Worm (Caenorhabditis elegans) whole organism, L3 larva: Measurements from ENCODE around the gene gsp-1.

Experiments
- R02D3.7 ChIP-seq: fragments of 150-350 bp; optimal IDR thresholded peaks from 2 replicates; lab custom pipeline; 2014; ENCODE audit warnings: missing biosample characterization, missing genetic modification characterization
- ZK546.5 ChIP-seq: sonication (generic microtip); optimal IDR thresholded peaks from 2 replicates; lab custom pipeline; 2017; ENCODE audit warnings: missing biosample characterization, missing genetic modification characterization
- aly-2 ChIP-seq: fragments of 150-350 bp; optimal IDR thresholded peaks from 2 replicates; lab custom pipeline; 2014; ENCODE audit warnings: missing biosample characterization, missing genetic modification characterization
- ama-1 ChIP-seq: fragments of 150-350 bp; optimal IDR thresholded peaks from 2 replicates; lab custom pipeline; 2018
- ceh-16 ChIP-seq: sonication (generic microtip); optimal IDR thresholded peaks from 2 replicates; lab custom pipeline; 2017; ENCODE audit warnings: missing biosample characterization, missing genetic modification characterization
- ceh-28 ChIP-seq: fragments of 150-350 bp; optimal IDR thresholded peaks from 2 replicates; lab custom pipeline; 2014; ENCODE audit warnings: missing biosample characterization, missing genetic modification reagents, missing genetic modification characterization
- ceh-82 ChIP-seq: fragments of 150-350 bp; optimal IDR thresholded peaks from 2 replicates; lab custom pipeline; 2014; ENCODE audit warnings: missing biosample characterization, missing genetic modification characterization
- daf-12 ChIP-seq: fragments of 150-350 bp; optimal IDR thresholded peaks from 2 replicates; lab custom pipeline; 2014; ENCODE audit warnings: missing biosample characterization, missing genetic modification reagents, missing genetic modification characterization
- egl-27 ChIP-seq: sonication (generic microtip); optimal IDR thresholded peaks from 4 replicates; lab custom pipeline; 2017; ENCODE audit warnings: missing biosample characterization, missing genetic modification reagents, missing genetic modification characterization
- egl-5 ChIP-seq: fragments of 150-350 bp; optimal IDR thresholded peaks from 2 replicates; lab custom pipeline; 2017; ENCODE audit warnings: missing biosample characterization, missing genetic modification reagents, missing genetic modification characterization, inconsistent platforms
- elt-1 ChIP-seq: fragments of 150-350 bp; optimal IDR thresholded peaks from 2 replicates; lab custom pipeline; 2014; ENCODE audit warnings: missing biosample characterization, missing genetic modification characterization
- elt-2 ChIP-seq: sonication (generic microtip); optimal IDR thresholded peaks from 2 replicates; lab custom pipeline; 2016; ENCODE audit warnings: missing genetic modification reagents, mild to moderate bottlenecking, missing genetic modification characterization, missing compliant biosample characterization
- elt-3 ChIP-seq, 3 experiments: fragments of 150-350 bp in 1 of 3; sonication (generic microtip) in 2 of 3; optimal IDR thresholded peaks; 2 replicates in 2 of 3; 4 replicates in 1 of 3; lab custom pipeline; 2014 to 2017; ENCODE audit warnings: missing biosample characterization in 3 of 3, missing genetic modification characterization in 3 of 3
- eor-1 ChIP-seq, 2 experiments: fragments of 150-350 bp; optimal IDR thresholded peaks; 2 replicates each; lab custom pipeline; 2014 to 2018; ENCODE audit warnings: missing biosample characterization in 2 of 2, missing genetic modification characterization in 2 of 2
- fkh-10 ChIP-seq: sonication (generic microtip); optimal IDR thresholded peaks from 2 replicates; lab custom pipeline; 2017; ENCODE audit warnings: missing biosample characterization, missing genetic modification reagents, missing genetic modification characterization
- fkh-2 ChIP-seq: fragments of 150-350 bp; optimal IDR thresholded peaks from 2 replicates; lab custom pipeline; 2014; ENCODE audit warnings: missing biosample characterization, missing genetic modification reagents, missing genetic modification characterization
- fos-1 ChIP-seq: fragments of 150-350 bp; optimal IDR thresholded peaks from 2 replicates; lab custom pipeline; 2014; ENCODE audit warnings: missing biosample characterization, missing genetic modification characterization
- hmg-11 ChIP-seq: sonication (generic microtip); optimal IDR thresholded peaks from 2 replicates; lab custom pipeline; 2016; ENCODE audit warnings: missing genetic modification characterization, missing compliant biosample characterization
- jun-1 ChIP-seq: fragments of 150-350 bp; optimal IDR thresholded peaks from 2 replicates; lab custom pipeline; 2014; ENCODE audit warnings: missing biosample characterization, missing genetic modification reagents, missing genetic modification characterization
- lin-15B ChIP-seq: fragments of 150-350 bp; optimal IDR thresholded peaks from 2 replicates; lab custom pipeline; 2014; ENCODE audit warnings: missing biosample characterization, missing genetic modification characterization
- lin-39 ChIP-seq: fragments of 150-350 bp; optimal IDR thresholded peaks from 2 replicates; lab custom pipeline; 2018; ENCODE audit warnings: missing biosample characterization, missing genetic modification reagents, missing genetic modification characterization
- mdl-1 ChIP-seq: fragments of 150-350 bp; optimal IDR thresholded peaks from 2 replicates; lab custom pipeline; 2014; ENCODE audit warnings: missing biosample characterization, missing genetic modification characterization
- mml-1 ChIP-seq: fragments of 150-350 bp; sonication (generic microtip); optimal IDR thresholded peaks from 3 replicates; lab custom pipeline; 2014; ENCODE audit warnings: missing biosample characterization, missing genetic modification characterization
- nfya-1 ChIP-seq: sonication (generic microtip); optimal IDR thresholded peaks from 2 replicates; lab custom pipeline; 2017; ENCODE audit warnings: missing genetic modification characterization, mild to moderate bottlenecking, missing compliant biosample characterization, antibody characterized with exemption, moderate library complexity; ENCODE audit not compliant: insufficient read depth
- nhr-11 ChIP-seq: fragments of 150-350 bp; optimal IDR thresholded peaks from 2 replicates; lab custom pipeline; 2014; ENCODE audit warnings: missing biosample characterization, missing genetic modification characterization
- nhr-12 ChIP-seq: fragments of 150-350 bp; optimal IDR thresholded peaks from 2 replicates; lab custom pipeline; 2014; ENCODE audit warnings: missing biosample characterization, missing genetic modification characterization
- nhr-23 ChIP-seq: fragments of 150-350 bp; optimal IDR thresholded peaks from 2 replicates; lab custom pipeline; 2014; ENCODE audit warnings: missing biosample characterization, missing genetic modification reagents, missing genetic modification characterization
- nhr-237 ChIP-seq: fragments of 150-350 bp; optimal IDR thresholded peaks from 2 replicates; lab custom pipeline; 2014; ENCODE audit warnings: missing biosample characterization, missing genetic modification characterization
- nhr-25 ChIP-seq: sonication (generic microtip); optimal IDR thresholded peaks from 2 replicates; lab custom pipeline; 2017; ENCODE audit warnings: missing biosample characterization, missing genetic modification characterization
- nhr-28 ChIP-seq: fragments of 150-350 bp; optimal IDR thresholded peaks from 2 replicates; lab custom pipeline; 2014; ENCODE audit warnings: missing biosample characterization, missing genetic modification characterization
- nhr-43 ChIP-seq: sonication (generic microtip); optimal IDR thresholded peaks from 2 replicates; lab custom pipeline; 2016; ENCODE audit warnings: mild to moderate bottlenecking, missing genetic modification characterization, missing compliant biosample characterization; ENCODE audit not compliant: poor library complexity, severe bottlenecking
- nhr-67 ChIP-seq: fragments of 150-350 bp; optimal IDR thresholded peaks from 2 replicates; lab custom pipeline; 2014; ENCODE audit warnings: missing biosample characterization, missing genetic modification characterization
- nhr-76 ChIP-seq: fragments of 150-350 bp; sonication (generic microtip); optimal IDR thresholded peaks from 5 replicates; lab custom pipeline; 2014; ENCODE audit warnings: missing biosample characterization, missing genetic modification characterization
- pha-4 ChIP-seq: fragments of 150-350 bp; optimal IDR thresholded peaks from 2 replicates; lab custom pipeline; 2014; ENCODE audit warnings: missing biosample characterization, missing genetic modification reagents, missing genetic modification characterization
- sea-2 ChIP-seq: fragments of 150-350 bp; sonication (generic microtip); optimal IDR thresholded peaks from 4 replicates; lab custom pipeline; 2014; ENCODE audit warnings: missing biosample characterization, missing genetic modification reagents, missing genetic modification characterization
- skn-1 ChIP-seq: fragments of 150-350 bp; optimal IDR thresholded peaks from 2 replicates; lab custom pipeline; 2014; ENCODE audit warnings: missing biosample characterization, missing genetic modification characterization
- snpc-4 ChIP-seq: fragments of 150-350 bp; optimal IDR thresholded peaks from 2 replicates; lab custom pipeline; 2014; ENCODE audit warnings: missing biosample characterization, missing genetic modification characterization
- tbx-2 ChIP-seq: sonication (generic microtip); optimal IDR thresholded peaks from 2 replicates; lab custom pipeline; 2016; ENCODE audit warnings: mild to moderate bottlenecking, missing genetic modification characterization, missing compliant biosample characterization
- unc-39 ChIP-seq: sonication (generic microtip); optimal IDR thresholded peaks from 4 replicates; lab custom pipeline; 2017; ENCODE audit warnings: missing biosample characterization, missing genetic modification characterization
- zag-1 ChIP-seq: fragments of 150-350 bp; optimal IDR thresholded peaks from 2 replicates; lab custom pipeline; 2014; ENCODE audit warnings: missing biosample characterization, missing genetic modification characterization
- ztf-11 ChIP-seq: fragments of 150-350 bp; optimal IDR thresholded peaks from 2 replicates; lab custom pipeline; 2014; ENCODE audit warnings: missing biosample characterization, missing genetic modification characterization
- ztf-4 ChIP-seq: fragments of 150-350 bp; optimal IDR thresholded peaks from 2 replicates; lab custom pipeline; 2014; ENCODE audit warnings: missing biosample characterization, missing genetic modification characterization

The gsp-1 gene

DNA sequence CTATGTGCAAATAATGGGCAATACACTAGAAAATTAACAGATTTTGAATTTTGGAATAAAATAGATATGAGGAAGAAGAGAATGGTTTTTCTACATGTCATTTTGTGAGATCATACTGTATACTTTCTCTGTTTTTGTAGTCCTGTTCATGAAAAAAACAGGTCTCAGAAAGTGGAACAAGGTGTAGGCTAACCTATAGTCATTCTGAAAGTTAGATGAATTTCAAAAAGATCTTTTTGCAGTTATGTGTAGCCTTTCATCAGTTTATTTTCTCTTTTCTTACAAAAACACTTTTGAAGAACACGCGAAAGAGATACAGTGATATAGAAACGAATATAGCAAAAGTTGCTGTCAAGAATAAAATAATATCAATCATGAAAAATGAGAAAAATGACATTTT, 28.1 kb upstream of the gsp-1 start, which contains the start of gene ugt-35:
ugt-35 (minus strand) TSS at position 101 of the 400 bp plus-strand sequence.
- no peak for TF ChIP-seq mdl-1
- TF ChIP-seq fkh-2 (tag; lab: Kevin White, UChicago) = no peak
- TF ChIP-seq pha-4 (tag; lab: Kevin White, UChicago) = no peak
- no peak for TF ChIP-seq ceh-16 (tag; lab: Kevin White, UChicago)
- no peak for TF ChIP-seq egl-5 (tag; lab: Kevin White, UChicago)
- TF ChIP-seq R02D3.7 (tag; lab: Kevin White, UChicago) = no peak
- no peak for TF ChIP-seq egl-27
- TF ChIP-seq jun-1 = no peak
- TF ChIP-seq zag-1 (tag; lab: Kevin White, UChicago) = no peak
- no peak for TF ChIP-seq lin-15B
- no peak for TF ChIP-seq tbx-2
- no peak for TF ChIP-seq nhr-237
- no peak for TF ChIP-seq hmg-11 (tag; lab: Kevin White, UChicago)
- no peak for TF ChIP-seq ztf-11
- no peak for TF ChIP-seq lin-39 (tag; lab: Kevin White, UChicago)
- TF ChIP-seq daf-12 (tag; lab: Kevin White, UChicago) = no peak
- TF ChIP-seq snpc-4 (tag; lab: Kevin White, UChicago) = no peak
- no peak for TF ChIP-seq ztf-4 (tag; lab: Kevin White, UChicago)
- no peak for TF ChIP-seq fos-1 (tag; lab: Kevin White, UChicago)
- TF ChIP-seq, all 47 proteins: peak for 0

DNA sequence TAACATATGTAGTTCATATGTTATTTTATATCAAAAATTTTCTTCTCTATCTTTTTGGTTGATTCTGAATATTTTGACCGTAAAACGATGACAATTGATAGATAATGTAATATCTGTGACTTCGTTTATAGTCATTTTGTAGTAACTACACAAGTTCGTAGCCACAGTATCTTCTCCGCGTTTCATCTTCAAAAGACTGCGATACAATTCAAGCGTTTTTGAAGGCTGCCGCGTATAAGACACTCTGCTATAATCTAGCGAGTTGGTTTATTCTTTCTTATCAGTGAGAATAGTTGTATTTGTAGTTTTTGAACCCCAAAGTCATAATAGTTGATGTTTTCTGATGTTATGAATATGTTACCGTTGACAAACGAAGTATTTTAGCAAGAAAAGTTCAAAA, 25.3 kb upstream of the gsp-1 start, which contains the start of gene ugt-34:
ugt-34 (minus strand) TSS at position 21 of the 400 bp plus-strand sequence.
- no peak for TF ChIP-seq ceh-16 (tag; lab: Kevin White, UChicago)
- peak; percentile 63 for TF ChIP-seq elt-2
- no peak for TF ChIP-seq zag-1 (tag; lab: Kevin White, UChicago)
- TF ChIP-seq fkh-10 (GFP tag; lab: Kevin White, UChicago) = no peak

ce11 chrV:10657959-10658358, 24.3 kb upstream of the gsp-1 start, which contains the start of gene tut-2:
Gene tut-2, plus strand, starts transcription at chrV:10658235.
- TF ChIP-seq nfya-1 (tag; lab: Kevin White, UChicago) (peak; percentile 35), elt-2 (no peak)

DNA sequence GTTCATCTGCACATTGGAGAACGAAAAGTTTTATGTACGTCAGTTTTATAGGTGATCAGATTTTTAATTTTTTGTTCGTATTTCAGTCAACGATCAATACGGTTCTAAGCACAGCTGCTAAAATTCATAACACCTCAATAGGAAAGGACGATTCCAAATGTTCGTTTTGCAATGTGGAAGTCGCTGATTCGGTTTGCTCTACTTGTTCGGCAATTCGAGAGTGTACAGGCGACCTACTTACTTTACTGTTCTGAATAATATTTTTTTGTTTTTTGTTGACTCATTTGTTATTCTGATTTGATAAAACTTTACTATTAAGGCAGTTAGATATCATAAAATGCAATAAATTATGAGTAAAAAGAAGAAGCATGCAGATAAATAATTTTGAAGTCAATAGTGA, 22.9 kb upstream of the gsp-1 start:
- TF ChIP-seq nhr-237 (no peak), daf-12 (tag; lab: Kevin White, UChicago) (no peak), fkh-2 (tag; lab: Kevin White, UChicago) (no peak), eor-1 (tag; optimal IDR thresholded peaks at IDR 0.05; lab: Kevin White, UChicago) (no peak), tbx-2 (no peak), nhr-11 (tag; lab: Kevin White, UChicago) (no peak), skn-1 (tag; lab: Kevin White, UChicago) (no peak), unc-39 (tag; lab: Kevin White, UChicago) (no peak), lin-39 (tag; lab: Kevin White, UChicago) (no peak), pha-4 (tag; lab: Kevin White, UChicago) (no peak), elt-2 (no peak), nhr-25 (tag; lab: Kevin White, UChicago) (no peak), ama-1 (lab: Kevin White, UChicago) (no peak), lin-15B (no peak), mdl-1 (no peak), nhr-67 (tag; lab: Kevin White, UChicago) (no peak), nhr-12 (tag; lab: Kevin White, UChicago) (no peak), hmg-11 (tag; lab: Kevin White, UChicago) (no peak)

DNA sequence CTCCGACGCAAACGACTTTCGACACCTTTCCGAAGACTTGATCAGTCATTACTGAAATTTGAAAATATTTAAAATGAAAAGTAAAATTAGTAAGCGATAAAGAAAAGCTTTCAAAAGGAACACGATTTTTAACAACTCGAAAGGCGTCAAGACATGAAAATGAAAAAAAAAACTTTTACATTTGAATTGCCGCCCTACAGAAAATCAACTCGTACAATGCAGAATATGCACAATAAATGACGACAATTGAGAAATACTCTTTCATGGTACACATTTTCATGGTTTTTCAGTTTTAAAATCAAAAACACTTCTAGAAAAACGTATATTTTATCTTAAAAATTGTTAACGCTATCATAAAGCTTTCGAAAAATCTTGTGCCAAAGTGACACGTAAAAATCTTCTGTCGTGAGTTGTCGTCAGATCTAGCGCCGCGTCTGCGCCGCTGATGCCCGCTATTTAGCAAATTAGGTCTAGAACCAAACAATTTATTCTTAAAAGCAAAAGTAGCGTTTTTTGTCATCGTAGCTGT, 20.7 kb upstream of the gsp-1 start, which contains the start of gene sqv-4:
sqv-4 (minus strand) TSS at position 51 of the 529 bp plus-strand sequence.
- TF ChIP-seq eor-1 (tag; optimal IDR thresholded peaks at IDR 0.05; lab: Kevin White, UChicago) = no peak
- TF ChIP-seq hmg-11 (tag; lab: Kevin White, UChicago) = peak; percentile 57
- no peak for TF ChIP-seq nhr-23
- TF ChIP-seq egl-27 = no peak
- TF ChIP-seq tbx-2 = no peak
- TF ChIP-seq ceh-82 (tag; lab: Kevin White, UChicago) = no peak
- TF ChIP-seq jun-1 = no peak
- TF ChIP-seq aly-2 (tag; lab: Kevin White, UChicago) = no peak
- no peak for TF ChIP-seq nhr-43 (tag; lab: Kevin White, UChicago)
- TF ChIP-seq fos-1 (tag; lab: Kevin White, UChicago) = no peak
- TF ChIP-seq lin-15B = peak; percentile 50
- TF ChIP-seq fkh-10 (GFP tag; lab: Kevin White, UChicago) = no peak
- TF ChIP-seq unc-39 (tag; lab: Kevin White, UChicago) = no peak
- TF ChIP-seq ZK546.5 (tag; lab: Kevin White, UChicago) = no peak
- peak; percentile 27 for TF ChIP-seq pha-4 (tag; lab: Kevin White, UChicago)
- TF ChIP-seq nhr-76 (tag; lab: Kevin White, UChicago) = no peak
- no peak for TF ChIP-seq lin-39 (tag; lab: Kevin White, UChicago)
- no peak for TF ChIP-seq ceh-16 (tag; lab: Kevin White, UChicago)
- no peak for TF ChIP-seq mml-1 (tag; lab: Kevin White, UChicago)
- TF ChIP-seq elt-3 (tag; optimal IDR thresholded peaks at IDR 0.05; lab: Kevin White, UChicago) = no peak
- TF ChIP-seq nfya-1 (tag; lab: Kevin White, UChicago) = peak; percentile 14
- TF ChIP-seq sea-2 = no peak
- no peak for TF ChIP-seq nhr-237
- no peak for TF ChIP-seq nhr-28 (tag; lab: Kevin White, UChicago)
- TF ChIP-seq elt-1 = no peak
- TF ChIP-seq ama-1 (lab: Kevin White, UChicago) = no peak
- TF ChIP-seq nhr-11 (tag; lab: Kevin White, UChicago) = no peak
- no peak for TF ChIP-seq ceh-28 (tag; lab: Kevin White, UChicago)
